Fruit fly (Drosophila melanogaster) whole organism: Measurements from ENCODE around the gene Cyp4ac1.

Experiments used
- CG8478 ChIP-seq: fragments of >200 bp; optimal IDR thresholded peaks from 2 replicates; lab custom pipeline; 2018; ENCODE audit warnings: inconsistent platforms
- Dll ChIP-seq: fragments of >200 bp; optimal IDR thresholded peaks from 2 replicates; lab custom pipeline; 2017
- EcR ChIP-seq, 2 experiments: fragments of >200 bp; optimal IDR thresholded peaks; 2 replicates each; lab custom pipeline; 2017; ENCODE audit warnings: missing biosample characterization in 2 of 2, missing genetic modification characterization in 2 of 2, missing genetic modification reagents in 2 of 2
- pan ChIP-seq: fragments of >200 bp; optimal IDR thresholded peaks from 2 replicates; lab custom pipeline; 2017
- psq ChIP-seq: fragments of >200 bp; optimal IDR thresholded peaks from 2 replicates; lab custom pipeline; 2017
- usp ChIP-seq: fragments of >200 bp; optimal IDR thresholded peaks from 2 replicates; lab custom pipeline; 2017; ENCODE audit warnings: missing biosample characterization, missing genetic modification characterization, mixed read lengths

Gene Cyp4ac1

DNA sequence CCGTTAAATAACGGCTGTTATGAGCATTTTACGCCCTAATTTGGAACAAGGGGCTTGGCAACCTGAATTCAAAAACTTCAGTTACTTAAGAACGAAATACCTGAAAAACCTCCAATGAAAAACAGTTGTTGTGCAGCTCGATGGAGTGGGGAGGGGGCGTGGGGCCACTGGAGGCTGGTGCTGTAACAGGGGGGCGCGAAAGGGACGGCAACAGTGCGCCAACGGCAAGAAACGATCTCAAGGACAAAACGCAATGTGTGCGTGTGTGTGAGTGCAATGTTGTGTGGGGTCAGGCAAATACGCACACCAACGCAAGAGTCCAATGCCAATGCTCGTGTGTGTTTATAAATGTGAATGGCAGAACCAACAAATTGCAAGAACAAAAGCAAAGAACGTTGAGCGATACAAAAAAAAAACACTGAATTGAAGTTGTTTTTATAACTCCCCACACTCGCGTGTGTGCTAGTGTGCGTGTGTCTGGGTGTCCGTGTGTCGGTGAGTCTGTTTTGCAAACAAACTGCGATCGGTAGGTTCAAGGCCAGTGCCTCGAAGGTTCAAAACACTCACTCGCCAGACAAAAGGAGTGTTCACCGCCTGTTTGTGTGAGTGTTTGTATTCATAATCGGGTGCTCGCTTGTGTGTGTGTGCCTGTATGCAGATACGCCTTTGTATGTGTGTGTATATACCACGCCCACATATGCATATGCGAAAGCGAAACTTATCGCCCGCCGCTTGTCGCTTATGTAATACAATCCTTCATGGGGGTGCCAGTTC lies 28.3 kb downstream of the Cyp4ac1 start:
- peak; percentile 31 for TF ChIP-seq Dll (lab: Kevin White, UChicago)
- TF ChIP-seq pan (lab: Kevin White, UChicago): no peak
- peak; percentile 79 to 93 for TF ChIP-seq EcR (GFP tag; optimal IDR thresholded peaks at IDR 0.05; lab: Kevin White, UChicago)
- TF ChIP-seq CG8478 (lab: Kevin White, UChicago): peak; percentile 50

DNA sequence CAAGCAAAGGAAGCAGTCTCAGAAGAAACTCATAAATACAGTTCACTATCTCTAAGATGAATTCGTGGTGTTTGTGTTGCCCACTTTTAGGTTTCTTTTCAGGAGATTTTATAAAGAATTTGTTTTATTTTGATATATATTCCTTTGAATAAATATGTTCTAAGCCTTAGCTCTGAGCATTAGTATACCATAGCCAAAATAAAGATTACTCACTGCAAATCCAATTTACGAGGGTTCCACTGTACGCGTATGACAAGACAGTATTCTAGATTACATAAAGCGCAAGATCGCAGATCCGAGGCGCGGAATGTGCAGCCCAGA lies 28.8 kb downstream of the Cyp4ac1 start:
- TF ChIP-seq usp (GFP tag; lab: Kevin White, UChicago) (no peak), EcR (GFP tag; optimal IDR thresholded peaks at IDR 0.05; lab: Kevin White, UChicago) (no peak), CG8478 (lab: Kevin White, UChicago) (no peak), pan (lab: Kevin White, UChicago) (no peak), psq (lab: Kevin White, UChicago) (no peak)

DNA sequence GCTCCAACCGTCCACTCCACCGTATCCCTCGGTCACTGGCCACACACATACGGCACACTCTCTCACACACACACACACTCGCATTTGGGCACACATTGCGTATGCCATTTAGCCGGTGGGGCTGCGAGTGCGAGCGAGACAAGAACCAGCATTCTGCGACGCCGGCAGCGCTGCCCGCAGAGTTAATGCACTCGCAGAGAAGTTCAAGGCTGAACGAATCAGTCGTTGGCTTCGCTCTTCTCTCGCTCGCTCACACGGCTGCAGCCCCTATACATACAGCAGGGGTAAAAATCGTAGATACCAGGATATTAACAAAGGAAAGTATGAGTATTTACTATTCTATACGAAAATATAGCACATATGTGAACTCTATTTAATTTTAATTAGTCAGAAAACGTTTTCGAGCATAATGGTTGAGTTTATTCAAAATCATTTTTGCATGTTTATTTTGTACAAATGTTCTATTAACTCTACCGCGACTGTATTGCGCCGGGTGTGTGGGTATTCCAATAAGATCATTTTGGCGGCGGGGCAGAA lies 29.2 kb downstream of the Cyp4ac1 start:
- TF ChIP-seq pan (lab: Kevin White, UChicago) (no peak), EcR (GFP tag; optimal IDR thresholded peaks at IDR 0.05; lab: Kevin White, UChicago) (peak; percentile 99 to 100), usp (GFP tag; lab: Kevin White, UChicago) (no peak), CG8478 (lab: Kevin White, UChicago) (peak; percentile 26), Dll (lab: Kevin White, UChicago) (peak; percentile 75), psq (lab: Kevin White, UChicago) (no peak)

DNA sequence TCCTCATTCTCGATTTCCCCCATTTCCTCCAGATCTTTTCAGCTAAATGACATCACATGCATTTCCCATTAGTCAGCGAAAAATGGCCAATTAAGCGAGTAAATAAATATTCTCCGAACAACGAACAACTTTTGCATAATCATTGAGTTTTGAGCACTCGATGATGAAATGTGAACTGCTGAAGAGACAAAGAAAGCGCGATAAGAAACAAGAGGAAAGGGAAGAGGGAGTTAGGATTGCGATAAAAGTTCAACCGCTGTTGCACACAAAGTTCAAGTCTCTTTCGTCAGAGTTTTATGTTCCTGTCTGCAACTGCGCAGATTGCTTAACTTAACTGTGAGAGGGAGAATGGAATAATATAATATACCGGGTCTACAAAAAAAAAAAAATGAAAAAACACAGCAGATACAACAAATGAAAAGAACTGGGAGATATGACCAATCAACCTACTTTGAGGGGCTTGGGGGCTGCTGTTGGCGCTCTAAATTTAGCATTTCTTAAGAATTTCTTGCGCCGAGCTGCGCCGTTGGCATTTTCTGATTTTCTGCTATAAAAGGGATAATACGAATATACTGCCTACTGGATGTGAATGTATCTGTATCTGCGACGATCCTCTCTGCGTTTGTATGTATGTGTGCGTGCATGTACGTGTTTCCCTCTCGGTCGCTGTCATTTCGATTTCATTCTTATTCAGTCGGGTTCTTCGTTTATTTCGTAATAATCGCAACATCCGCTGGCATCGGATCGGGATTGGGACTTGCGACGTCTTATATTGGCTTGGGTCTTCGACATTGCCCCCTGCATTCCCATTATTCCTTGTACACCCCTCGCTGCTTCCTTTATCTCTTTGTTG lies 30.8 kb downstream of the Cyp4ac1 start:
- TF ChIP-seq EcR (GFP tag; optimal IDR thresholded peaks at IDR 0.05; lab: Kevin White, UChicago): peak; percentile 72 to 75
- TF ChIP-seq usp (GFP tag; lab: Kevin White, UChicago): no peak
- no peak for TF ChIP-seq Dll (lab: Kevin White, UChicago)

DNA sequence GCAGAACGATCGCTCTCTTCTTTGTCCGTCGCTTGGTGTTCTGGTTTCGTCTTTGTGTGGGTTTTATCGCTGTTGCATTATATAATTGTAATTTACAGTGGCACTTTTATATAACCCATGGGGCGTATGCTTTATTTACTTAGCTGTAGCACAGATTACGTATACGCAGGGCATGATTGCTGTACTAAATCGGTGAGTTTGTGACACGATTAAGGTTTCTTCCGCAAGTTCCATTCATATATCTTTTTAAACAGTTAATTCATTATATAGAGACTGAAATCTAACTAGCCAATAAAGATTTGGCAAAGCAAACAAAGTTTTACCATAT lies 31.4 kb downstream of the Cyp4ac1 start:
- TF ChIP-seq pan (lab: Kevin White, UChicago) (no peak), EcR (GFP tag; optimal IDR thresholded peaks at IDR 0.05; lab: Kevin White, UChicago) (no peak), psq (lab: Kevin White, UChicago) (no peak), usp (GFP tag; lab: Kevin White, UChicago) (no peak), Dll (lab: Kevin White, UChicago) (no peak), CG8478 (lab: Kevin White, UChicago) (no peak)

DNA sequence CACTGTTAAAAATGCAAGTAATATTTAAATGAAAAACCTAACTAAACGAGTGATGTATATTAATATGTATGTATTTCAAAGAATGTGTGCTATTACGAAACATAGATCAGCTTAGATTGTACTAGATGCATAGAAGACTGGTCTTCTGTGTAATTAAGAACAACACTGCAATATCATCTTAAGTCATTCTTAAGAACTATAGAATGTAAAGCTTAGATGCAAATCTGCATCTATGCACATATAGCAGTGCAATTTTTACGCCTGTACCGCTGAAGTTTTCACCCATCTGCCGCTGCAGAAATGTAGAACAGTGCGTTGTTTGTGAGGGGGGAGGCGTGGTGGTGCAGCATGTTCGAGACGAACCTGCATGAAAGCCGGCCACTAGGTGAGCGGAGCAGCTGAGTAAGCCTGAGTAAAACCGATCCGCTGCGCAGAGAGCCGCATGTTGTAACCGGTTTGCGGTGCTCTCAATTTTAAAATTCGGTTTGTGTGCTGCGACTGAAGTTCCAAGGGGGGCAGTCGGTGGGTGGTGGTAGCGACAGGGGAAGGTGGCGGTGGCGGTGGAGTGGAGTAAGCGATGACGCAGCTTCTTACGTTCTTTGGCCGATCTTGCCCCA lies 33.0 kb downstream of the Cyp4ac1 start:
- TF ChIP-seq pan (lab: Kevin White, UChicago): no peak
- TF ChIP-seq psq (lab: Kevin White, UChicago): no peak
- no peak for TF ChIP-seq CG8478 (lab: Kevin White, UChicago)
- TF ChIP-seq EcR (GFP tag; optimal IDR thresholded peaks at IDR 0.05; lab: Kevin White, UChicago): peak in 1 of 2 experiments; percentile 25
- peak; percentile 82 for TF ChIP-seq Dll (lab: Kevin White, UChicago)
- TF ChIP-seq usp (GFP tag; lab: Kevin White, UChicago): no peak

DNA sequence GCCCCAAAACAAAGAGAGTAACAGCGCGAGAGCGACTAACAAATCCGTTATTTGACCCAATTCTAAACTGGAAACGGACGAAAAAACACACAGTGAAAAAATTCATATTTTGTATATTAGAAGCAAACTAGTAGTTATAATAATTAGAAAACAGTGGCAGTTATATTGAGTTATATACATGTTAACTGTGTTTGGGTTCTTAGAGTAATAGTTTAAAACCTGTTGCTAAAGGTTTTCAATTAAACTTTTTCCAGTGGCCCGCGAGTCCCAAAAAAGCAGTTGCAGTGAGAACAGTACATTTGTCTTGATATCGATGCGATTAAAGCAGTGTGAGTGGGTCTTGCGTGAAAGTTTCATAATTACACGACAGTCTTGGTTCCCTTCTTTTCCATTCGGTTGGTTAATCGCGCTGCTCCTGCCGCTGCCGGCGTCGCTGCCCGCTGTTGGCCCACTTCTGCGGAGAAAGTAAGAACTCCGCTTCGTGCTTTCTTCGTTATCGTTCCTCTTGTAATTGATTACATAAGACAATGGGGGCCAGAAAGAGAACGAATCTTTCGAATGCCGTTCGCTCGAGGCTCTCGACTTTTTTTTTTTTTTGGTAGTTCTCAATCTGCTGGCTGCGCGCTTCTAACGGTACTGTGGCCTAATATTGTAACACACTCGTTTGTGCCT lies 33.6 kb downstream of the Cyp4ac1 start:
- TF ChIP-seq psq (lab: Kevin White, UChicago) (no peak), usp (GFP tag; lab: Kevin White, UChicago) (no peak), Dll (lab: Kevin White, UChicago) (no peak)

DNA sequence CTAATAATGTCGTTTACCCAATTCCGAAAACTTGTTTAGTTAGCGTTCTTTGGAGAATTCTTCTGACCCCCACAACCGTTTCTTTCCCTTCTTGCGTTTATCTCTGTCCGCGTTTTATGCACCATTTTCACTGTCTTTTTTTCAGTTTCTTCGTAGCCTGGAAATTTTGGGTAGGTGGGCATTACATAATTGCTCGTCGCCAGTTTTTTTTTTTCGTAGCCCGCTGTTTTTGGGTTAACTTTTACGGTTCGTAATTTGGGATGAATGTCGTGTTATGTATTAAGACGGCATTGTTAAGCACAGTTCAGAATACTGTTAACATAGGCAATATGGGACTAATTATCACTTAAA lies 34.1 kb downstream of the Cyp4ac1 start:
- TF ChIP-seq Dll (lab: Kevin White, UChicago) (no peak), usp (GFP tag; lab: Kevin White, UChicago) (no peak)

DNA sequence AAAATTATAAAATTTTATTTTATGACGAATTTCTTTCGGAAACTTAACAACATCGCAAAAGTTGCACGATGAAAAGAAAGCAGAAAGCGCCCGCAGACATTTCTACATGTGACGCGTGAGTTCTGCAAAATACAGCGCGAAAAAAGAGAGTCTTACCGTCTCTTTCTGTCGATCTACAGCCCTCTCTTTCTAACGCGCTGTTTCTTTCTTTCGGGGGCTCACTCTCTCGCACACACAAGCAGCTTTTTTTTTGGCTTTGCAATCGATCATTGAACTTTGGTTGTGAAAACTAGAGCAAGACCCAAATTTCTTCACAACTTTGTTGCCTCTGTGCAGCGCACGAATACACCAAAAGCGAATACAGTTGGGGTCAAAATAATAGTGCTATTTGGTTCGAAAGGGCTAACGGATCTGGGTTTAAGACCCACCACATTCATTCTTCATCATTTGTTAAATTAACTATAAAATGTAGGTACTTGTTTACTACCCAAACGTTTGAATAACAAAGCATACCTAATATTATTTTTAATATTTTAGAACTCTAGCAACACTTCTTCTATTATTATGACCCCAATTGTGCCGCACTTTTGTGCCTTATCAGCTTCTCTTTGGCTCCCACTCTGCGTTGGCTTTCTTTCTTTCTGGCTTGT lies 35.3 kb downstream of the Cyp4ac1 start:
- TF ChIP-seq EcR (GFP tag; optimal IDR thresholded peaks at IDR 0.05; lab: Kevin White, UChicago) (peak in 1 of 2 experiments; percentile 75), CG8478 (lab: Kevin White, UChicago) (peak; percentile 32), Dll (lab: Kevin White, UChicago) (no peak), psq (lab: Kevin White, UChicago) (no peak), pan (lab: Kevin White, UChicago) (no peak)

DNA sequence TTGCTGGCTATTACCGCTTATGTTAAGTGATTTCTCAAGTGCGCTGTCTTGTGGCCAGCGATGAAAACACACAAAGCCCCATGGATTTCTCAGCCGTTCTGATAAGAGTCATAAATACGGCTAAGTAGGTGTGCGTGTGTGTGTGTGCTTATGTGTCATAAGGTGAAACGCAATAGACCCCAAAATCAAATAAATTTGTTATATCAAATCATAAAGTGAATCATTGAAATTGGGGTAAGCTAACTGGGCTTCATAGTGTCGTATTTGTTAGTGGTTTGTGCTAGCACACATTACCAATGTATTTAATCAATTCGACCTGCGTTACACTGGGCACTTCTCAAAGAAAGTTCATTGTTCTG lies 35.8 kb downstream of the Cyp4ac1 start:
- TF ChIP-seq pan (lab: Kevin White, UChicago): no peak
- TF ChIP-seq EcR (GFP tag; optimal IDR thresholded peaks at IDR 0.05; lab: Kevin White, UChicago): no peak
- TF ChIP-seq CG8478 (lab: Kevin White, UChicago): no peak
- TF ChIP-seq Dll (lab: Kevin White, UChicago): no peak

DNA sequence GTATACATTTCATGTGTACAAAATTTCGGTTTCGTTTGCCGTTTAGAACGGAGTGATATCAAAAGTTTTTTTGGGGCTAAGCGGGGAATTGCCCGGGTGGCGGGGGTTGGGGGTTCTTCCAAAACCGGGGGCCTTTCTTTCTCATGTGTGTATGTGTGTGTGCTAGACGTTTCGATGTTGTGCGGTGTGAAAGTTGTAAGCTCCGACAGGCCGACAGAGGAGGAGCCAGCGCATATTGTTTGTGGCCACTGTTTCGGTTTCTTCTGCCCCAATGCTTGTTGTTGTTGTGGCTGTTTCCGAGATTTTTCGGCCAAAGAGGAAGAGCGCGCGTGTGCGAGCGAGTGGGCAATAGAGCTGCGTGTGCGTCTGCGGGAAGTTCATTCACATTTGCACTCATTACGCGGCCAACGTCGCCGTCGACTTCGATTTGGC lies 36.5 kb downstream of the Cyp4ac1 start:
- TF ChIP-seq EcR (GFP tag; optimal IDR thresholded peaks at IDR 0.05; lab: Kevin White, UChicago) (peak in 1 of 2 experiments; percentile 70), usp (GFP tag; lab: Kevin White, UChicago) (no peak)
